Worm (Caenorhabditis elegans) whole organism, young adult: ENCODE measurements around the gene elf-1.

Source experiments
- B0336.3 ChIP-seq: fragments of 200-800 bp; sonication (Bioruptor generic); IDR thresholded peaks from 2 replicates; pipeline ENCODE4 v1.3.6; 2022; ENCODE audit warnings: missing genetic modification characterization, missing compliant biosample characterization
- F23B12.7 ChIP-seq: sonication (generic microtip); optimal IDR thresholded peaks from 2 replicates; lab custom pipeline; 2017; ENCODE audit warnings: missing genetic modification characterization, mild to moderate bottlenecking, missing compliant biosample characterization, antibody characterized with exemption, moderate library complexity; ENCODE audit not compliant: insufficient read depth
- F33H1.4 ChIP-seq: fragments of 200-800 bp; sonication (Bioruptor generic); IDR thresholded peaks from 2 replicates; pipeline ENCODE4 v1.3.6; 2022; ENCODE audit warnings: missing genetic modification reagents, missing genetic modification characterization, missing compliant biosample characterization
- F37B4.10 ChIP-seq: fragments of 200-800 bp; sonication (Bioruptor generic); IDR thresholded peaks from 2 replicates; pipeline ENCODE4 v1.3.6; 2022; ENCODE audit warnings: missing genetic modification characterization, missing compliant biosample characterization
- F57C9.4 ChIP-seq: sonication (generic microtip); optimal IDR thresholded peaks from 2 replicates; lab custom pipeline; 2017; ENCODE audit warnings: mild to moderate bottlenecking, missing genetic modification characterization, missing compliant biosample characterization
- T07F8.4 ChIP-seq: sonication (generic microtip); optimal IDR thresholded peaks from 2 replicates; lab custom pipeline; 2016; ENCODE audit warnings: mild to moderate bottlenecking, missing genetic modification characterization, moderate library complexity, missing compliant biosample characterization
- Y53G8AR.9 ChIP-seq: fragments of 200-800 bp; sonication (Bioruptor generic); conservative IDR thresholded peaks from 2 replicates; pipeline ENCODE4 v1.3.6; 2022; ENCODE audit warnings: missing genetic modification reagents, missing genetic modification characterization, missing compliant biosample characterization
- Y95B8A.8 ChIP-seq: fragments of 200-800 bp; sonication (Bioruptor generic); IDR thresholded peaks from 2 replicates; pipeline ENCODE4 v1.3.6; 2022; ENCODE audit warnings: missing genetic modification reagents, missing genetic modification characterization, missing compliant biosample characterization
- attf-5 ChIP-seq: fragments of 200-800 bp; sonication (Bioruptor generic); optimal IDR thresholded peaks from 2 replicates; lab custom pipeline; 2018; ENCODE audit warnings: mild to moderate bottlenecking, missing genetic modification characterization, missing compliant biosample characterization
- attf-6 ChIP-seq: fragments of 200-800 bp; sonication (Bioruptor generic); IDR thresholded peaks from 2 replicates; pipeline ENCODE4 v1.3.6; 2022; ENCODE audit warnings: missing genetic modification reagents, missing genetic modification characterization, missing compliant biosample characterization
- ccch-3 ChIP-seq: fragments of 200-800 bp; sonication (Bioruptor generic); optimal IDR thresholded peaks from 2 replicates; lab custom pipeline; 2018; ENCODE audit warnings: mild to moderate bottlenecking, missing genetic modification characterization, missing compliant biosample characterization
- ceh-79 ChIP-seq: sonication (generic microtip); optimal IDR thresholded peaks from 2 replicates; lab custom pipeline; 2017; ENCODE audit warnings: mild to moderate bottlenecking, missing genetic modification characterization, missing compliant biosample characterization
- dpff-1 ChIP-seq: sonication (generic microtip); optimal IDR thresholded peaks from 2 replicates; lab custom pipeline; 2017; ENCODE audit warnings: mild to moderate bottlenecking, missing genetic modification characterization, missing compliant biosample characterization
- ets-4 ChIP-seq: fragments of 200-800 bp; sonication (Bioruptor generic); optimal IDR thresholded peaks from 2 replicates; lab custom pipeline; 2018; ENCODE audit warnings: mild to moderate bottlenecking, missing genetic modification characterization, missing compliant biosample characterization
- gei-17 ChIP-seq: fragments of 200-800 bp; sonication (Bioruptor generic); optimal IDR thresholded peaks from 2 replicates; lab custom pipeline; 2018; ENCODE audit warnings: mild to moderate bottlenecking, missing genetic modification characterization, missing compliant biosample characterization
- hmg-1.2 ChIP-seq: fragments of 200-800 bp; sonication (Bioruptor generic); IDR thresholded peaks from 2 replicates; pipeline ENCODE4 v1.3.6; 2022; ENCODE audit warnings: missing genetic modification reagents, missing genetic modification characterization, missing compliant biosample characterization
- lag-1 ChIP-seq: fragments of 200-800 bp; sonication (Bioruptor generic); IDR thresholded peaks from 2 replicates; pipeline ENCODE4 v1.3.6; 2022; ENCODE audit warnings: missing genetic modification reagents, missing genetic modification characterization, missing compliant biosample characterization
- let-526 ChIP-seq: fragments of 200-800 bp; sonication (Bioruptor generic); IDR thresholded peaks from 2 replicates; pipeline ENCODE4 v1.3.6; 2022; ENCODE audit warnings: missing genetic modification reagents, missing genetic modification characterization, missing compliant biosample characterization
- let-607 ChIP-seq, 2 experiments: fragments of 200-800 bp in 1 of 2; sonication (Bioruptor generic) in 1 of 2; sonication (generic microtip) in 1 of 2; optimal IDR thresholded peaks; 2 replicates each; lab custom pipeline; 2016 to 2018; ENCODE audit warnings: mild to moderate bottlenecking in 2 of 2, missing compliant biosample characterization in 2 of 2, missing genetic modification characterization in 2 of 2, moderate library complexity in 2 of 2, missing genotype in 1 of 2
- lin-26 ChIP-seq: fragments of 200-800 bp; sonication (Bioruptor generic); IDR thresholded peaks from 2 replicates; pipeline ENCODE4 v1.3.6; 2022; ENCODE audit warnings: missing genetic modification reagents, missing genetic modification characterization, missing compliant biosample characterization
- lin-54 ChIP-seq: fragments of 200-800 bp; sonication (Bioruptor generic); optimal IDR thresholded peaks from 2 replicates; lab custom pipeline; 2018; ENCODE audit warnings: mild to moderate bottlenecking, missing genetic modification characterization, missing compliant biosample characterization
- lsy-27 ChIP-seq: sonication (generic microtip); optimal IDR thresholded peaks from 2 replicates; lab custom pipeline; 2017; ENCODE audit warnings: missing genetic modification characterization, mild to moderate bottlenecking, missing compliant biosample characterization, antibody characterized with exemption, missing genotype, borderline replicate concordance; ENCODE audit not compliant: insufficient read depth
- madf-8 ChIP-seq: fragments of 200-800 bp; sonication (Bioruptor generic); conservative IDR thresholded peaks from 2 replicates; pipeline ENCODE4 v1.3.6; 2022; ENCODE audit warnings: missing genetic modification reagents, missing genetic modification characterization, missing compliant biosample characterization
- mxl-1 ChIP-seq: sonication (generic microtip); optimal IDR thresholded peaks from 2 replicates; lab custom pipeline; 2016; ENCODE audit warnings: missing genetic modification characterization, missing compliant biosample characterization
- nhr-27 ChIP-seq: fragments of 200-800 bp; sonication (Bioruptor generic); optimal IDR thresholded peaks from 2 replicates; lab custom pipeline; 2018; ENCODE audit warnings: mild to moderate bottlenecking, missing genetic modification characterization, moderate library complexity, missing compliant biosample characterization
- nhr-90 ChIP-seq: sonication (generic microtip); optimal IDR thresholded peaks from 2 replicates; lab custom pipeline; 2016; ENCODE audit warnings: missing genotype, mild to moderate bottlenecking, missing genetic modification characterization, missing compliant biosample characterization
- pha-4 ChIP-seq: fragments of 150-350 bp; sonication (generic microtip); optimal IDR thresholded peaks from 2 replicates; lab custom pipeline; 2014; ENCODE audit warnings: missing biosample characterization, missing genetic modification reagents, missing genetic modification characterization
- rcor-1 ChIP-seq: fragments of 200-800 bp; sonication (Bioruptor generic); IDR thresholded peaks from 2 replicates; pipeline ENCODE4 v1.3.6; 2022; ENCODE audit warnings: missing genetic modification reagents, missing genetic modification characterization, missing compliant biosample characterization
- rec-8 ChIP-seq, 2 experiments: sonication (generic microtip); optimal IDR thresholded peaks; 2 replicates each; lab custom pipeline; 2016; ENCODE audit warnings: mild to moderate bottlenecking in 2 of 2, missing genetic modification characterization in 2 of 2, missing genetic modification reagents in 2 of 2, missing genotype in 2 of 2, missing biosample characterization in 1 of 2, missing compliant biosample characterization in 1 of 2, moderate library complexity in 1 of 2
- rpc-1 ChIP-seq, 2 experiments: fragments of 150-350 bp in 1 of 2; sonication (generic microtip) in 1 of 2; optimal IDR thresholded peaks; 2 replicates each; lab custom pipeline; 2014 to 2018; ENCODE audit warnings: missing biosample characterization in 1 of 2, missing genetic modification characterization in 1 of 2, missing genetic modification reagents in 1 of 2, missing genotype in 1 of 2
- sdz-38 ChIP-seq: sonication (generic microtip); optimal IDR thresholded peaks from 2 replicates; lab custom pipeline; 2016; ENCODE audit warnings: missing genotype, missing genetic modification characterization, missing compliant biosample characterization
- snpc-4 ChIP-seq, 5 experiments: fragments of 150-350 bp in 1 of 5; sonication (generic microtip) in 4 of 5; optimal IDR thresholded peaks; 2 replicates each; lab custom pipeline; 2014 to 2018; ENCODE audit warnings: missing genetic modification characterization in 5 of 5, missing biosample characterization in 3 of 5, antibody characterized with exemption in 2 of 5, mild to moderate bottlenecking in 2 of 5, missing compliant biosample characterization in 2 of 5, missing genotype in 2 of 5, moderate library complexity in 2 of 5, missing genetic modification reagents in 1 of 5
- somi-1 ChIP-seq: fragments of 200-800 bp; sonication (Bioruptor generic); optimal IDR thresholded peaks from 2 replicates; lab custom pipeline; 2018; ENCODE audit warnings: mild to moderate bottlenecking, missing genetic modification characterization, missing compliant biosample characterization
- xnd-1 ChIP-seq: sonication (generic microtip); optimal IDR thresholded peaks from 2 replicates; lab custom pipeline; 2016; ENCODE audit warnings: missing genotype, missing genetic modification reagents, missing genetic modification characterization, missing compliant biosample characterization
- zfh-2 ChIP-seq: fragments of 200-800 bp; sonication (Bioruptor generic); conservative IDR thresholded peaks from 2 replicates; pipeline ENCODE4 v1.3.6; 2022; ENCODE audit warnings: missing genetic modification reagents, missing genetic modification characterization, missing compliant biosample characterization
- ztf-22 ChIP-seq: fragments of 200-800 bp; sonication (Bioruptor generic); optimal IDR thresholded peaks from 2 replicates; lab custom pipeline; 2018; ENCODE audit warnings: mild to moderate bottlenecking, missing genetic modification characterization, moderate library complexity, missing compliant biosample characterization
- ztf-28 ChIP-seq: fragments of 200-800 bp; sonication (Bioruptor generic); IDR thresholded peaks from 2 replicates; pipeline ENCODE4 v1.3.6; 2022; ENCODE audit warnings: missing genetic modification reagents, missing genetic modification characterization, missing compliant biosample characterization

The elf-1 gene

ce11 chrIII:698814-699213 lies 9.8 kb downstream of the elf-1 start (continued):
- peak; percentile 59 for TF ChIP-seq mxl-1 (tag; lab: Kevin White, UChicago)
- TF ChIP-seq gei-17 (GFP tag; lab: Kevin White, UChicago), result no peak
- no peak for TF ChIP-seq let-526 (GFP tag; lab: Robert Waterston, UW)
- no peak for TF ChIP-seq ztf-22
- 0 out of 2 replicates have a peak, but pooled peaks have one; percentile 16 for TF ChIP-seq attf-6 (GFP tag; lab: Robert Waterston, UW)
- TF ChIP-seq madf-8 (GFP tag; lab: Robert Waterston, UW), result 0 out of 2 replicates have a peak, but pooled peaks have one; percentile 10
- TF ChIP-seq nhr-90 (tag; lab: Kevin White, UChicago), result peak; percentile 81
- no peak for TF ChIP-seq ets-4 (GFP tag; lab: Kevin White, UChicago)
- TF ChIP-seq ceh-79 (tag; lab: Kevin White, UChicago), result peak; percentile 37
- no peak for TF ChIP-seq nhr-27 (tag; lab: Kevin White, UChicago)
- peak; percentile 73 for TF ChIP-seq rpc-1 (optimal IDR thresholded peaks at IDR 0.05; lab: Kevin White, UChicago)
- TF ChIP-seq rpc-1 (tag; optimal IDR thresholded peaks at IDR 0.05; lab: Kevin White, UChicago), result peak; percentile 92
- TF ChIP-seq dpff-1 (tag; lab: Kevin White, UChicago), result no peak
- TF ChIP-seq xnd-1 (tag; lab: Kevin White, UChicago), result no peak
- TF ChIP-seq zfh-2, result peak; percentile 27; the same call in 1 of the 2 replicates
- TF ChIP-seq T07F8.4, result peak; percentile 82
- no peak for TF ChIP-seq ztf-28 (GFP tag; lab: Robert Waterston, UW)
- no peak for TF ChIP-seq snpc-4 (GFP tag; optimal IDR thresholded peaks at IDR 0.05; lab: Kevin White, UChicago)
- no peak for TF ChIP-seq snpc-4 (tag; optimal IDR thresholded peaks at IDR 0.05; lab: Kevin White, UChicago)
- 0 out of 2 replicates have a peak, but pooled peaks have one; percentile 69 for TF ChIP-seq Y53G8AR.9 (GFP tag; lab: Robert Waterston, UW)
- TF ChIP-seq rec-8 (tag; optimal IDR thresholded peaks at IDR 0.05; lab: Kevin White, UChicago), result peak in 1 of 2 experiments; percentile 76
- TF ChIP-seq somi-1 (GFP tag; lab: Kevin White, UChicago), result peak; percentile 53
- TF ChIP-seq F57C9.4 (tag; lab: Kevin White, UChicago), result no peak
- TF ChIP-seq lin-54 (GFP tag; lab: Kevin White, UChicago), result peak; percentile 49
- TF ChIP-seq let-607 (tag; optimal IDR thresholded peaks at IDR 0.05; lab: Kevin White, UChicago), result peak in 1 of 2 experiments; percentile 28
- no peak for TF ChIP-seq lag-1 (GFP tag; lab: Robert Waterston, UW)
- no peak for TF ChIP-seq Y95B8A.8
- 0 out of 2 replicates have a peak, but pooled peaks have one; percentile 51 for TF ChIP-seq B0336.3 (GFP tag; lab: Robert Waterston, UW)
- TF ChIP-seq attf-5, result peak; percentile 68
- TF ChIP-seq lin-26, result peak; percentile 95
- peak; percentile 42; the same call in 1 of the 2 replicates for TF ChIP-seq hmg-1.2 (GFP tag; lab: Robert Waterston, UW)
- TF ChIP-seq F37B4.10 (GFP tag; lab: Robert Waterston, UW), result 0 out of 2 replicates have a peak, but pooled peaks have one; percentile 17
- TF ChIP-seq ccch-3 (GFP tag; lab: Kevin White, UChicago), result no peak
- TF ChIP-seq rcor-1 (GFP tag; lab: Robert Waterston, UW), result peak; percentile 44; the same call in 1 of the 2 replicates

- peak; percentile 43; the same call in 1 of the 2 replicates for TF ChIP-seq zfh-2
- no peak for TF ChIP-seq madf-8 (GFP tag; lab: Robert Waterston, UW)
Measured at ce11 chrIII:710042-710441, 21.1 kb downstream of the elf-1 start.

- TF ChIP-seq lsy-27 (tag; lab: Kevin White, UChicago) (no peak), F23B12.7 (no peak), F33H1.4 (GFP tag; lab: Robert Waterston, UW) (no peak), sdz-38 (tag; lab: Kevin White, UChicago) (no peak), pha-4 (tag; lab: Kevin White, UChicago) (no peak)
- TF ChIP-seq, all 124 proteins: peak for 0
Measured at ce11 chrIII:724819-725218, 35.9 kb downstream of the elf-1 start, which contains the start of gene flp-24. Gene flp-24, plus strand, starts transcription at chrIII:725119.
